Worm (Caenorhabditis elegans) whole organism, early embryonic: ENCODE measurements around the gene Y11D7A.5.
"Not testable (repeated sequence)": the region's sequence is repeated elsewhere in the genome, so short reads cannot be mapped to it uniquely, and the experiment has no call there.

Source experiments
- B0310.2 ChIP-seq: sonication (generic microtip); optimal IDR thresholded peaks from 2 replicates; lab custom pipeline; 2016; ENCODE audit warnings: mild to moderate bottlenecking, missing genetic modification characterization, missing compliant biosample characterization
- aly-1 ChIP-seq: sonication (generic microtip); optimal IDR thresholded peaks from 2 replicates; lab custom pipeline; 2016; ENCODE audit warnings: missing genetic modification characterization, missing compliant biosample characterization
- sea-1 ChIP-seq: fragments of 200-800 bp; sonication (Bioruptor generic); conservative IDR thresholded peaks from 2 replicates; pipeline ENCODE4 v1.3.6; 2022; ENCODE audit warnings: missing genetic modification characterization, missing compliant biosample characterization

The Y11D7A.5 gene

ce11 chrIV:9194524-9194923, 50.8 kb downstream of the Y11D7A.5 start, which contains the start of gene C46C2.7:
Gene C46C2.7 (plus strand): TSS chrIV:9194824.
- TF ChIP-seq sea-1 (GFP tag; lab: Robert Waterston, UW); B0310.2; aly-1 (tag; lab: Kevin White, UChicago): not testable (repeated sequence)
